Worm (Caenorhabditis elegans) whole organism, late embryonic: ENCODE measurements around the gene Y38H6C.9.

Source experiments
- ama-1 ChIP-seq: fragments of 150-350 bp; optimal IDR thresholded peaks from 2 replicates; lab custom pipeline; 2014
- unc-55 ChIP-seq: sonication (generic microtip); optimal IDR thresholded peaks from 2 replicates; lab custom pipeline; 2017; ENCODE audit warnings: missing biosample characterization, missing genetic modification reagents, missing genetic modification characterization

- TF ChIP-seq ama-1 (lab: Kevin White, UChicago) (no peak), unc-55 (GFP tag; lab: Kevin White, UChicago) (no peak)
These were observed 12.6 kb downstream of the Y38H6C.9 start for ce11 chrV:20509427-20509826.
